Fruit fly (Drosophila melanogaster) whole organism, adult: ENCODE measurements around the gene CG13623.

Experiments
- CG12768 ChIP-seq: fragments of 200-800 bp; sonication (Bioruptor generic); optimal IDR thresholded peaks from 2 replicates; lab custom pipeline; 2017; ENCODE audit warnings: missing biosample characterization, missing genetic modification characterization, mild to moderate bottlenecking, moderate library complexity, missing genetic modification reagents
- CG1620 ChIP-seq: fragments of 200-800 bp; sonication (Bioruptor generic); optimal IDR thresholded peaks from 2 replicates; lab custom pipeline; 2016; ENCODE audit warnings: missing biosample characterization, missing genetic modification characterization
- CG7101 ChIP-seq: fragments of 200-800 bp; sonication (Bioruptor generic); optimal IDR thresholded peaks from 2 replicates; lab custom pipeline; 2018; ENCODE audit warnings: missing biosample characterization, mild to moderate bottlenecking, missing genetic modification characterization, moderate library complexity
- Clk ChIP-seq: fragments of 200-800 bp; sonication (Bioruptor generic); optimal IDR thresholded peaks from 2 replicates; lab custom pipeline; 2017; ENCODE audit warnings: missing biosample characterization, missing genetic modification characterization
- Crg-1 ChIP-seq: fragments of 200-800 bp; sonication (Bioruptor generic); optimal IDR thresholded peaks from 2 replicates; lab custom pipeline; 2016; ENCODE audit warnings: missing biosample characterization, missing genetic modification characterization
- Mnt ChIP-seq: fragments of 200-800 bp; sonication (Bioruptor generic); optimal IDR thresholded peaks from 2 replicates; lab custom pipeline; 2016; ENCODE audit warnings: missing biosample characterization, mild to moderate bottlenecking, missing genetic modification characterization
- bab1 ChIP-seq: fragments of 200-800 bp; sonication (Bioruptor generic); optimal IDR thresholded peaks from 3 replicates; lab custom pipeline; 2019; ENCODE audit warnings: missing biosample characterization, mild to moderate bottlenecking, missing genetic modification characterization, moderate library complexity
- kay ChIP-seq: fragments of 200-800 bp; sonication (Bioruptor generic); peaks from one replicate; lab custom pipeline; 2016; ENCODE audit warnings: missing biosample characterization, missing genetic modification characterization, borderline replicate concordance
- ovo ChIP-seq: fragments of 200-800 bp; sonication (Bioruptor generic); optimal IDR thresholded peaks from 2 replicates; lab custom pipeline; 2016; ENCODE audit warnings: missing biosample characterization, missing genetic modification characterization
- tj ChIP-seq: fragments of 200-800 bp; sonication (Bioruptor generic); optimal IDR thresholded peaks from 3 replicates; lab custom pipeline; 2017; ENCODE audit warnings: missing biosample characterization, mild to moderate bottlenecking, missing genetic modification characterization, moderate library complexity
- toe ChIP-seq: fragments of 200-800 bp; sonication (Bioruptor generic); optimal IDR thresholded peaks from 2 replicates; lab custom pipeline; 2016; ENCODE audit warnings: missing biosample characterization, missing genetic modification characterization

DNA sequence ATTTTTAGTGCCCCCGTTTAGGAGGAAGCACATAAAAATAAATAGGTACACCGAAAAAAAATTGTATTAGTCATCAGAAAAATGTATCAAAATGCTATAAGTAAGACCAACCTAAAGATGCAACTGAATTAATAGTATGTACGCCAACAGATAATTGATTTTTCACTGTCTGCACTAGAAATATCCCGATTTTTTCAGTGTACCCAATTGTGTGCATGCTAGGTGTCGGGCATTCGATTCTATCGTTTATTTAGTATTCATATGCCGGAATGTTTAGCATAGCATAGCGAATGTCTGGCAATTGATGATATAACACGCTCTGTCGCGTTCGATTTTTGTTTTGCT is 37.0 kb upstream of the CG13623 start:
- TF ChIP-seq Crg-1 (GFP tag; lab: Kevin White, UChicago), result peak; percentile 25
- TF ChIP-seq toe (GFP tag; lab: Kevin White, UChicago), result peak; percentile 87
- TF ChIP-seq kay (GFP tag; lab: Kevin White, UChicago), result no peak
- peak; percentile 66 for TF ChIP-seq CG7101 (tag; lab: Kevin White, UChicago)
- TF ChIP-seq CG12768 (GFP tag; lab: Kevin White, UChicago), result peak; percentile 41
- peak; percentile 49 for TF ChIP-seq tj (GFP tag; lab: Kevin White, UChicago)
- peak; percentile 36 for TF ChIP-seq bab1 (GFP tag; lab: Kevin White, UChicago)
- peak; percentile 10 for TF ChIP-seq Mnt
- peak; percentile 10 for TF ChIP-seq CG1620 (GFP tag; lab: Kevin White, UChicago)
- TF ChIP-seq ovo (GFP tag; lab: Kevin White, UChicago), result no peak
- peak; percentile 66 for TF ChIP-seq Clk (GFP tag; lab: Kevin White, UChicago)
